Fruit fly (Drosophila melanogaster): ENCODE data around the gene PH4alphaNE2.
A peak's percentile ranks its signal among the peaks of the same experiment; 100 is the strongest.

- no peak for TF ChIP-seq CG7101 (tag; optimal IDR thresholded peaks at IDR 0.05)
- peak; percentile 74 for TF ChIP-seq kay (GFP tag; ENCODE audit: borderline replicate concordance)
Observed at dm6 chr3R:30465775-30466494, 46.1 kb downstream of the PH4alphaNE2 start, which contains the start of gene PH4alphaEFB.
